Fruit fly (Drosophila melanogaster): ENCODE results near the gene Prosbeta5R2.

The Prosbeta5R2 gene

DNA sequence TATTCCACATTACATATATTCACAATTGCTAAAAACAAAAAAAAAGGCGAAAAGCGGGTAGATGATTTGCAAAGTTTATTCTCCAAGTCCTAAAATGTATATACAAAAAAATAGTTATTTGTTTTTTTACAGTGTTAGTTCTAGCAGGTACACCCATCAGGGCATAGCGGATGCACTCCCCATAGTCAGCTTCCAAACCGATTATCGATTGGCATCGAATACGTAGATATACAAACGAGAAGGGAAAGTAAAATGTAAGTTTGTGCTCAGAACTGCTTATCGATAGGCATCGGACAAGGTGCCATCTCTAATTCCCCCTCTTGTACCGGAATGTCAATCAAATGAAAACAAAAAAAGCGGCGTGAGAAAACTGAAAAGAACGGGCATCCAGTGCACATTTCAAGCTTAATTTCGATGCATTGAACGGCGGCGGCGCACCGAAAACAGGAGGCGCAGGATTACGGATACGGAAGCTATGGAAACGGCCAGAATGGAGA is 27.1 kb upstream of the Prosbeta5R2 start, which contains the start of gene CG5674 (continued):
- TF ChIP-seq Sry-β (GFP tag; optimal IDR thresholded peaks at IDR 0.05) (no peak), Mrtf (GFP tag; IDR thresholded peaks at IDR 0.05) (no peak), Sry-δ (GFP tag; optimal IDR thresholded peaks at IDR 0.05) (peak; percentile 98), CG10979 (tag; optimal IDR thresholded peaks at IDR 0.05) (peak; percentile 20), sc (optimal IDR thresholded peaks at IDR 0.05) (no peak), sc (GFP tag; optimal IDR thresholded peaks at IDR 0.05) (no peak), Jarid2 (GFP tag; optimal IDR thresholded peaks at IDR 0.05) (no peak), CG18764 (GFP tag; optimal IDR thresholded peaks at IDR 0.05) (no peak), schlank (tag; optimal IDR thresholded peaks at IDR 0.05) (no peak), CG10366 (GFP tag; IDR thresholded peaks at IDR 0.05) (no peak; the same call in 1 of the 2 replicates), Hsf (GFP tag; optimal IDR thresholded peaks at IDR 0.05) (peak; percentile 75), MTF-1 (GFP tag; optimal IDR thresholded peaks at IDR 0.05; ENCODE audit: borderline replicate concordance) (no peak), CG17829 (tag; optimal IDR thresholded peaks at IDR 0.05) (no peak), wdn (GFP tag; IDR thresholded peaks at IDR 0.05) (no peak; the same call in 1 of the 2 replicates), CG9797 (GFP tag; optimal IDR thresholded peaks at IDR 0.05) (peak; percentile 34), Drgx (GFP tag; IDR thresholded peaks at IDR 0.05) (peak; percentile 54), ftz-f1 (GFP tag; optimal IDR thresholded peaks at IDR 0.05) (no peak), eyg (GFP tag; optimal IDR thresholded peaks at IDR 0.05) (peak; percentile 39), HHEX (GFP tag; optimal IDR thresholded peaks at IDR 0.05) (no peak), Dll (GFP tag; IDR thresholded peaks at IDR 0.05; ENCODE audit: partially characterized antibody) (peak; percentile 84), CG13287 (GFP tag; IDR thresholded peaks at IDR 0.05; ENCODE audit: partially characterized antibody) (peak; percentile 86), oc (tag; optimal IDR thresholded peaks at IDR 0.05) (no peak), en (GFP tag; optimal IDR thresholded peaks at IDR 0.05) (no peak), hth (optimal IDR thresholded peaks at IDR 0.05) (no peak), CG32767 (GFP tag; IDR thresholded peaks at IDR 0.05) (no peak), so (GFP tag; IDR thresholded peaks at IDR 0.05) (0 out of 3 replicates have a peak, but pooled peaks have one; percentile 26), E2f2 (GFP tag; IDR thresholded peaks at IDR 0.05) (0 out of 2 replicates have a peak, but pooled peaks have one; percentile 37), CG6689 (GFP tag; IDR thresholded peaks at IDR 0.05) (no peak), CG10959 (GFP tag; IDR thresholded peaks at IDR 0.05) (no peak), ind (GFP tag; optimal IDR thresholded peaks at IDR 0.05) (no peak), dmrt11E (tag; optimal IDR thresholded peaks at IDR 0.05) (no peak), Trl (optimal IDR thresholded peaks at IDR 0.05) (no peak), Trl (GFP tag; optimal IDR thresholded peaks at IDR 0.05) (peak; percentile 42), kay (GFP tag; optimal IDR thresholded peaks at IDR 0.05) (no peak), CG11247 (GFP tag; IDR thresholded peaks at IDR 0.05) (peak; percentile 6; the same call in 1 of the 2 replicates), dm (GFP tag; optimal IDR thresholded peaks at IDR 0.05) (peak; percentile 59), Hr78 (GFP tag; optimal IDR thresholded peaks at IDR 0.05) (no peak), ara (GFP tag; IDR thresholded peaks at IDR 0.05) (no peak), scrt (GFP tag; optimal IDR thresholded peaks at IDR 0.05) (no peak), ci (GFP tag; IDR thresholded peaks at IDR 0.05) (peak; percentile 70; the same call in 1 of the 3 replicates), lmd (GFP tag; IDR thresholded peaks at IDR 0.05) (peak; percentile 35; the same call in 1 of the 2 replicates), Sox102F (GFP tag; optimal IDR thresholded peaks at IDR 0.05) (no peak), insv (GFP tag; optimal IDR thresholded peaks at IDR 0.05) (peak in 1 of 2 experiments; percentile 12), Doc2 (GFP tag; IDR thresholded peaks at IDR 0.05) (no peak), CG15011 (GFP tag; optimal IDR thresholded peaks at IDR 0.05) (no peak), fd96Cb (tag; optimal IDR thresholded peaks at IDR 0.05) (peak; percentile 12), odd (GFP tag; optimal IDR thresholded peaks at IDR 0.05) (no peak), PHDP (tag; optimal IDR thresholded peaks at IDR 0.05) (no peak), Taf1 (GFP tag; IDR thresholded peaks at IDR 0.05) (no peak), ranshi (GFP tag; IDR thresholded peaks at IDR 0.05) (peak; percentile 42), Asciz (GFP tag; optimal IDR thresholded peaks at IDR 0.05) (no peak), CG5245 (GFP tag; optimal IDR thresholded peaks at IDR 0.05) (no peak)
